Fruit fly (Drosophila melanogaster): ENCODE measurements around the gene Task6.
A peak's percentile ranks its signal among the peaks of the same experiment; 100 is the strongest.

The Task6 gene

DNA sequence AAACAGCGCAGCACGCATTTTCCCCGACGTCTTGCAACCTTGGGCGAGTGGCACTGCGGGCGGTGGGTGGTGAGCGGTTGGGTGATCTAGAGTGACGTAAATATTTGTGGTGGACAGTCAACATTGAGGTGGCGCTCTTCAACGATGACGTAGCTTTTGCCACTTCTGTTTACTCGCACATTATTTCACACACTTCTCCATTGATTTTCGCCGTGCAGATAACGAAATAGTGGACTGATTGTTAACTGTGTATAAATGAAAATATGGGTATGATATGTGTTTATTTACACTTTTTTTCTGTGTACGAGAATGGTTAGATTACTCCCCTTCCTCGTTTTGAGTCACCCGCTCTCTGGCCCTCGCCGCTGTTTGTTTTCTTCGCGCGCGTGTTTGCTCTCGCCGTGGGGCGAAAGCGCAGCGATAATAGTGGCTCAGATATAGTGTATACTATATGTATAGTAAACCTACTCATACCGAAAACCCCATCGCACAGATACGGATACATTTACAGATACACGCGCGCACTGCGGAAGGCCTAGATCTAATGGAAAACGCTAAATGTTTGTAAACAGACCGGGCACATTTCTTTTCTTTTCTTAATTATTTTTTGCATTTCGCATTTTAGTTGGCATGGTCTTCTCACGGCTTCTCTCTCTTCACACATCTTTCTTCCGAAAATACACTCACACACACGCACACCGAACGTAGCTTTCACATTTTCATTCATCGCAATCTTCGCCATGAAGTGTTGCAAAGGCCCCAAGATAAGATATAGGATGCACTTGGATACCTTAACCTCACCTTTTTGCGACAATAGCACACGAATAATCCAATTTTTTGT lies 12.2 kb upstream of the Task6 start, which contains the start of gene omd (continued):
- TF ChIP-seq Ets97D (GFP tag; optimal IDR thresholded peaks at IDR 0.05) (no peak), hth (optimal IDR thresholded peaks at IDR 0.05) (no peak), Doc2 (GFP tag; IDR thresholded peaks at IDR 0.05) (no peak), Bgb (GFP tag; IDR thresholded peaks at IDR 0.05; ENCODE audit: partially characterized antibody) (0 out of 2 replicates have a peak, but pooled peaks have one; percentile 15), CG6689 (GFP tag; IDR thresholded peaks at IDR 0.05) (peak; percentile 54; the same call in 1 of the 2 replicates), Lpt (GFP tag; optimal IDR thresholded peaks at IDR 0.05) (no peak), CG7745 (tag; optimal IDR thresholded peaks at IDR 0.05) (no peak), toy (GFP tag; IDR thresholded peaks at IDR 0.05) (no peak), nom (GFP tag; optimal IDR thresholded peaks at IDR 0.05) (no peak), NC2α (GFP tag; optimal IDR thresholded peaks at IDR 0.05) (no peak), Nf-YB (GFP tag; optimal IDR thresholded peaks at IDR 0.05) (peak; percentile 48), Hey (tag; optimal IDR thresholded peaks at IDR 0.05) (peak; percentile 84), ap (GFP tag; IDR thresholded peaks at IDR 0.05) (peak; percentile 61), lola (GFP tag; optimal IDR thresholded peaks at IDR 0.05) (peak in 1 of 3 experiments; percentile 55), sob (GFP tag; IDR thresholded peaks at IDR 0.05) (peak; percentile 73), NFAT (GFP tag; IDR thresholded peaks at IDR 0.05) (peak; percentile 37), jumu (GFP tag; optimal IDR thresholded peaks at IDR 0.05) (peak; percentile 27), rib (GFP tag; IDR thresholded peaks at IDR 0.05) (peak; percentile 55), pnt (GFP tag; optimal IDR thresholded peaks at IDR 0.05) (peak; percentile 51), CG15073 (GFP tag; optimal IDR thresholded peaks at IDR 0.05) (no peak), E2f1 (GFP tag; IDR thresholded peaks at IDR 0.05) (peak; percentile 54; the same call in 1 of the 2 replicates), CG10979 (tag; optimal IDR thresholded peaks at IDR 0.05) (peak; percentile 31), oc (tag; optimal IDR thresholded peaks at IDR 0.05) (no peak), CG7928 (GFP tag; optimal IDR thresholded peaks at IDR 0.05) (peak; percentile 12), amos (GFP tag; IDR thresholded peaks at IDR 0.05; ENCODE audit: partially characterized antibody) (no peak), Six4 (GFP tag; optimal IDR thresholded peaks at IDR 0.05) (no peak), CG12236 (GFP tag; optimal IDR thresholded peaks at IDR 0.05) (peak; percentile 61), chm (GFP tag; IDR thresholded peaks at IDR 0.05) (peak; percentile 52; the same call in 1 of the 2 replicates), CG12942 (GFP tag; optimal IDR thresholded peaks at IDR 0.05) (peak; percentile 44), Ravus (GFP tag; IDR thresholded peaks at IDR 0.05) (no peak; the same call in 1 of the 2 replicates), CG33213 (GFP tag; optimal IDR thresholded peaks at IDR 0.05) (peak; percentile 55), bsh (GFP tag; optimal IDR thresholded peaks at IDR 0.05) (peak in 1 of 2 experiments; percentile 59), Side (GFP tag; optimal IDR thresholded peaks at IDR 0.05) (peak; percentile 78), Spps (tag; optimal IDR thresholded peaks at IDR 0.05) (no peak), dati (GFP tag; IDR thresholded peaks at IDR 0.05) (peak; percentile 43; the same call in 1 of the 2 replicates), GATAe (GFP tag; conservative IDR thresholded peaks at IDR 0.05) (no peak), CG2120 (GFP tag; optimal IDR thresholded peaks at IDR 0.05) (peak; percentile 53), eve (GFP tag; optimal IDR thresholded peaks at IDR 0.05) (no peak), Mad (GFP tag; optimal IDR thresholded peaks at IDR 0.05) (peak; percentile 56), onecut (GFP tag; IDR thresholded peaks at IDR 0.05) (peak; percentile 72), CG30431 (GFP tag; optimal IDR thresholded peaks at IDR 0.05) (peak; percentile 48), CG6272 (GFP tag; IDR thresholded peaks at IDR 0.05) (no peak), exex (tag; optimal IDR thresholded peaks at IDR 0.05) (peak; percentile 80), CG3726 (GFP tag; IDR thresholded peaks at IDR 0.05) (no peak), gro (GFP tag; optimal IDR thresholded peaks at IDR 0.05) (no peak), gcm2 (GFP tag; optimal IDR thresholded peaks at IDR 0.05) (peak; percentile 56), CG4424 (GFP tag; optimal IDR thresholded peaks at IDR 0.05) (peak; percentile 47), CG6654 (GFP tag; optimal IDR thresholded peaks at IDR 0.05) (peak; percentile 8), CG4707 (GFP tag; optimal IDR thresholded peaks at IDR 0.05) (peak; percentile 69), CG16815 (GFP tag; optimal IDR thresholded peaks at IDR 0.05) (no peak)
